Fruit fly (Drosophila melanogaster): ENCODE measurements around the gene CG43886.

DNA sequence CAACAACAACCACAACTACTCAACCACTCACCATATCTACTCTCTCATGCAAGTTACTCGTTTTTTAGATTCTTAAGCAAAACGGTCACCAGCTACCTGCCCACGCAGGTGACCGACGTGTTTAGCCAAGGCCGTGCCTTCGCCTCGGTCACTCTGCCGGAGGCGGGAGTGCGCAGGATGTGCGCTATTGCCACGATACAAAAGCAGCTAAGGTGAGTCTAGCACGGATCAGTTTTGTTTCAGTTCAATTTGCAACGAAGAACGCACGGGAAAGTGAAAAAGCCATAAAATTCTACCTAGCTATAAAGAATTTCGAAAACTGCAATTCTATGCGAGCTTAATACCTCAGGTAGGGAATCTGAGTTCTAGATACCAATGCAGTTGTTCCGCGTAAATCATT lies 29.7 kb upstream of the CG43886 start:
- no peak for TF ChIP-seq CG8478 (optimal IDR thresholded peaks at IDR 0.05)
- no peak for TF ChIP-seq CTCF (optimal IDR thresholded peaks at IDR 0.05)
